Fruit fly (Drosophila melanogaster) whole organism, prepupa: ENCODE measurements around the gene CG10353.
A peak's percentile ranks its signal among the peaks of the same experiment; 100 is the strongest.

Experiments used
- CG10631 ChIP-seq: fragments of 200-800 bp; sonication (Bioruptor generic); optimal IDR thresholded peaks from 2 replicates; lab custom pipeline; 2016; ENCODE audit warnings: missing biosample characterization, missing genetic modification characterization
- CG10669 ChIP-seq: fragments of 200-800 bp; sonication (Bioruptor generic); optimal IDR thresholded peaks from 3 replicates; lab custom pipeline; 2018; ENCODE audit warnings: missing biosample characterization, mild to moderate bottlenecking, missing genetic modification characterization, moderate library complexity
- CG11762 ChIP-seq: fragments of 200-800 bp; sonication (Bioruptor generic); optimal IDR thresholded peaks from 3 replicates; lab custom pipeline; 2016; ENCODE audit warnings: missing biosample characterization, missing genetic modification characterization; ENCODE audit not compliant: insufficient read depth
- CG11902 ChIP-seq: fragments of 200-800 bp; sonication (Bioruptor generic); optimal IDR thresholded peaks from 3 replicates; lab custom pipeline; 2016; ENCODE audit warnings: missing biosample characterization, missing genetic modification characterization
- CG15336 ChIP-seq: fragments of 200-800 bp; sonication (Bioruptor generic); IDR thresholded peaks from 2 replicates; pipeline ENCODE4 v1.3.6; 2022; ENCODE audit warnings: missing biosample characterization, missing genetic modification characterization
- CG1621 ChIP-seq: fragments of 200-800 bp; sonication (Bioruptor generic); optimal IDR thresholded peaks from 3 replicates; lab custom pipeline; 2018; ENCODE audit warnings: missing biosample characterization, mild to moderate bottlenecking, missing genetic modification characterization
- CG16779 ChIP-seq: fragments of 200-800 bp; sonication (Bioruptor generic); optimal IDR thresholded peaks from 3 replicates; lab custom pipeline; 2017; ENCODE audit warnings: missing biosample characterization, mild to moderate bottlenecking, missing genetic modification characterization
- CG31627 ChIP-seq: fragments of 200-800 bp; sonication (Bioruptor generic); optimal IDR thresholded peaks from 3 replicates; lab custom pipeline; 2016; ENCODE audit warnings: missing biosample characterization, missing genetic modification characterization
- CG32006 ChIP-seq: fragments of 200-800 bp; sonication (Bioruptor generic); optimal IDR thresholded peaks from 3 replicates; lab custom pipeline; 2017; ENCODE audit warnings: missing biosample characterization, mild to moderate bottlenecking, missing genetic modification characterization
- CG34406 ChIP-seq: fragments of 200-800 bp; sonication (Bioruptor generic); optimal IDR thresholded peaks from 3 replicates; lab custom pipeline; 2016; ENCODE audit warnings: missing biosample characterization, missing genetic modification characterization
- CG6163 ChIP-seq: fragments of 200-800 bp; sonication (Bioruptor generic); IDR thresholded peaks from 3 replicates; pipeline ENCODE4 v1.3.6; 2022; ENCODE audit warnings: missing biosample characterization, missing genetic modification characterization
- CG6808 ChIP-seq: fragments of 200-800 bp; sonication (Bioruptor generic); optimal IDR thresholded peaks from 3 replicates; lab custom pipeline; 2017; ENCODE audit warnings: missing biosample characterization, missing genetic modification characterization, mild to moderate bottlenecking, moderate library complexity, missing genetic modification reagents
- CG6854 ChIP-seq: fragments of 200-800 bp; sonication (Bioruptor generic); optimal IDR thresholded peaks from 2 replicates; lab custom pipeline; 2017; ENCODE audit warnings: missing biosample characterization, mild to moderate bottlenecking, missing genetic modification characterization
- CG7368 ChIP-seq: fragments of 200-800 bp; sonication (Bioruptor generic); optimal IDR thresholded peaks from 3 replicates; lab custom pipeline; 2016; ENCODE audit warnings: missing biosample characterization, missing genetic modification characterization
- CG8319 ChIP-seq: fragments of 200-800 bp; sonication (Bioruptor generic); optimal IDR thresholded peaks from 3 replicates; lab custom pipeline; 2016; ENCODE audit warnings: missing biosample characterization, missing genetic modification characterization
- CG8632 ChIP-seq: fragments of 200-800 bp; sonication (Bioruptor generic); optimal IDR thresholded peaks from 3 replicates; lab custom pipeline; 2016; ENCODE audit warnings: missing biosample characterization, missing genetic modification characterization
- CG9139 ChIP-seq: fragments of 200-800 bp; sonication (Bioruptor generic); optimal IDR thresholded peaks from 3 replicates; lab custom pipeline; 2017; ENCODE audit warnings: missing biosample characterization, mild to moderate bottlenecking, missing genetic modification characterization
- Eip78C ChIP-seq: fragments of 200-800 bp; sonication (Bioruptor generic); peaks from one replicate; lab custom pipeline; 2016; ENCODE audit warnings: missing biosample characterization, missing genetic modification characterization
- Eip93F ChIP-seq: fragments of 200-800 bp; sonication (Bioruptor generic); optimal IDR thresholded peaks from 2 replicates; lab custom pipeline; 2016; ENCODE audit warnings: missing biosample characterization, mild to moderate bottlenecking, missing genetic modification characterization
- Ets21C ChIP-seq: fragments of 200-800 bp; sonication (Bioruptor generic); optimal IDR thresholded peaks from 3 replicates; lab custom pipeline; 2016; ENCODE audit warnings: missing biosample characterization, missing genetic modification characterization
- Gug ChIP-seq: fragments of 200-800 bp; sonication (Bioruptor generic); IDR thresholded peaks from 2 replicates; pipeline ENCODE4 v1.3.6; 2022; ENCODE audit warnings: missing biosample characterization, missing genetic modification characterization
- Hr38 ChIP-seq: sonication (Bioruptor generic); optimal IDR thresholded peaks from 2 replicates; lab custom pipeline; 2016; ENCODE audit warnings: missing biosample characterization, missing genetic modification characterization
- Hr4 ChIP-seq: fragments of 200-800 bp; sonication (Bioruptor generic); optimal IDR thresholded peaks from 3 replicates; lab custom pipeline; 2016; ENCODE audit warnings: missing biosample characterization, missing genetic modification characterization
- Lpt ChIP-seq: fragments of 200-800 bp; sonication (Bioruptor generic); optimal IDR thresholded peaks from 3 replicates; lab custom pipeline; 2016; ENCODE audit warnings: missing biosample characterization, missing genetic modification characterization
- Met ChIP-seq: fragments of 200-800 bp; sonication (Bioruptor generic); optimal IDR thresholded peaks from 3 replicates; lab custom pipeline; 2016; ENCODE audit warnings: missing biosample characterization, missing genetic modification characterization
- OdsH ChIP-seq: fragments of 200-800 bp; sonication (Bioruptor generic); optimal IDR thresholded peaks from 3 replicates; lab custom pipeline; 2016; ENCODE audit warnings: missing biosample characterization, missing genetic modification characterization
- Smox ChIP-seq: fragments of 200-800 bp; sonication (Bioruptor generic); optimal IDR thresholded peaks from 3 replicates; lab custom pipeline; 2016; ENCODE audit warnings: missing biosample characterization, missing genetic modification characterization
- Sox102F ChIP-seq: fragments of 200-800 bp; sonication (Bioruptor generic); optimal IDR thresholded peaks from 2 replicates; lab custom pipeline; 2016; ENCODE audit warnings: missing biosample characterization, mild to moderate bottlenecking, missing genetic modification characterization
- Sox15 ChIP-seq: fragments of 200-800 bp; sonication (Bioruptor generic); optimal IDR thresholded peaks from 3 replicates; lab custom pipeline; 2016; ENCODE audit warnings: missing biosample characterization, missing genetic modification characterization
- acj6 ChIP-seq: fragments of 200-800 bp; sonication (Bioruptor generic); optimal IDR thresholded peaks from 3 replicates; lab custom pipeline; 2016; ENCODE audit warnings: missing biosample characterization, missing genetic modification characterization
- dac ChIP-seq: fragments of 200-800 bp; sonication (Bioruptor generic); optimal IDR thresholded peaks from 2 replicates; lab custom pipeline; 2017; ENCODE audit warnings: missing biosample characterization, mild to moderate bottlenecking, missing genetic modification characterization
- eg ChIP-seq: fragments of 200-800 bp; sonication (Bioruptor generic); IDR thresholded peaks from 3 replicates; pipeline ENCODE4 v1.3.6; 2022; ENCODE audit warnings: missing biosample characterization, missing genetic modification characterization
- esn ChIP-seq: fragments of 200-800 bp; sonication (Bioruptor generic); optimal IDR thresholded peaks from 2 replicates; lab custom pipeline; 2016; ENCODE audit warnings: missing biosample characterization, mild to moderate bottlenecking, missing genetic modification characterization, moderate library complexity
- fd59A ChIP-seq: fragments of 200-800 bp; sonication (Bioruptor generic); optimal IDR thresholded peaks from 2 replicates; lab custom pipeline; 2017; ENCODE audit warnings: missing biosample characterization, mild to moderate bottlenecking, missing genetic modification characterization, missing genetic modification reagents
- fd85E ChIP-seq: fragments of 200-800 bp; sonication (Bioruptor generic); optimal IDR thresholded peaks from 3 replicates; lab custom pipeline; 2016; ENCODE audit warnings: missing biosample characterization, missing genetic modification characterization
- fkh ChIP-seq: fragments of 200-800 bp; sonication (Bioruptor generic); optimal IDR thresholded peaks from 3 replicates; lab custom pipeline; 2017; ENCODE audit warnings: missing biosample characterization, mild to moderate bottlenecking, missing genetic modification characterization, moderate library complexity
- lz ChIP-seq: fragments of 200-800 bp; sonication (Bioruptor generic); optimal IDR thresholded peaks from 3 replicates; lab custom pipeline; 2016; ENCODE audit warnings: missing biosample characterization, missing genetic modification characterization
- net ChIP-seq: fragments of 200-800 bp; sonication (Bioruptor generic); optimal IDR thresholded peaks from 3 replicates; lab custom pipeline; 2016; ENCODE audit warnings: missing biosample characterization, missing genetic modification characterization
- salr ChIP-seq, 2 experiments: fragments of 200-800 bp; sonication (Bioruptor generic); optimal IDR thresholded peaks; 3 replicates each; lab custom pipeline; 2016 to 2018; ENCODE audit warnings: missing biosample characterization in 2 of 2, missing genetic modification characterization in 2 of 2, mild to moderate bottlenecking in 1 of 2
- svp ChIP-seq: fragments of 200-800 bp; sonication (Bioruptor generic); peaks from one replicate; lab custom pipeline; 2016; ENCODE audit warnings: missing biosample characterization, missing genetic modification characterization
- topi ChIP-seq: fragments of 200-800 bp; sonication (Bioruptor generic); optimal IDR thresholded peaks from 3 replicates; lab custom pipeline; 2016; ENCODE audit warnings: missing biosample characterization, missing genetic modification characterization
- vri ChIP-seq: fragments of 200-800 bp; sonication (Bioruptor generic); optimal IDR thresholded peaks from 3 replicates; lab custom pipeline; 2016; ENCODE audit warnings: missing biosample characterization, mild to moderate bottlenecking, missing genetic modification characterization

The CG10353 gene

DNA sequence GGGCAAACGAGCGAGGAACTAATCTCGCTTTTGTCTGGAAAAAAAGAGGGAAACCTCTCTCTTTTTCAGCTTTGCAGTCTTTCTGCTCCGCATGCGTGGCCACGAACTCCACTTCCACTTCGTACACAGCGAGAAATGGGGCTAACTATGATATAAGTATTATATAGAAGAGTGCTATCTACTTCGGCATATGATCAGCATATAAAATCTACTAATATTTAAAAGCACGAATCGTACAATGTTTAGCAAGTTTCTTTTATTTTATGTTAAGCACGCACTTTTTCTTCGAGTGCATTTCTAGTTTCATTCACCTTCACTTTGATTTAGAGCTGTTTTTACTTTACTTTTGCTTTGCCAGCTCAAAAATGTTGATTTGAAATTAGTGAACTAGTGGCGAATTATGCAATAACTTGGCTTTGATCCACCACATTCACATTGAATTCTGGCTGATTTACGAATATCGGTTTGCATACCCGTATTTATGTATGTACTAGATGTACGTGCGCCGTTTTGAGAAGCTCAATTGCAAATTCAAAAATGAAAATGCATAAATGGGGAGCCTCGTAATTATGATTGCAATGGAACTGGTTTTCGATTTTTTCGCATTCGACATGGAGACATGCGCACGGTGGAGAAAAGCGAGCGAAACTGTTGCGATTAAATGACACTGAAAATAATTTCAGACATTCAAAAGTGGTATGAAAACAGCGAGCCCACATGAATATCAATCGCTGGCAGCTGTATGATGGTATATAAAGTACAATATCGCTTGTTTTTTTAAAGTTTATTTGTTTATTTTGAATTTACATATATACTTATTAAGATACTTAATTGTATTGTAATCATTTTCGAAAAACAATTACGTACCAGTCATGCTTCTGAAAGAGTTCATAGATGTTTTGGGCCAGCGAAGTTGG is 29.2 kb downstream of the CG10353 start (continued):
- TF ChIP-seq svp (GFP tag; lab: Kevin White, UChicago) (peak; percentile 88), Smox (peak; percentile 75), CG31627 (GFP tag; lab: Kevin White, UChicago) (peak; percentile 81), CG6163 (GFP tag; lab: Robert Waterston, UW) (peak; percentile 98), salr (GFP tag; optimal IDR thresholded peaks at IDR 0.05; lab: Kevin White, UChicago) (peak; percentile 80 to 82), Sox15 (GFP tag; lab: Kevin White, UChicago) (peak; percentile 83), CG34406 (GFP tag; lab: Kevin White, UChicago) (peak; percentile 90), fd85E (GFP tag; lab: Kevin White, UChicago) (peak; percentile 67), CG11902 (peak; percentile 77), CG8319 (peak; percentile 78), CG1621 (tag; lab: Kevin White, UChicago) (peak; percentile 90)

DNA sequence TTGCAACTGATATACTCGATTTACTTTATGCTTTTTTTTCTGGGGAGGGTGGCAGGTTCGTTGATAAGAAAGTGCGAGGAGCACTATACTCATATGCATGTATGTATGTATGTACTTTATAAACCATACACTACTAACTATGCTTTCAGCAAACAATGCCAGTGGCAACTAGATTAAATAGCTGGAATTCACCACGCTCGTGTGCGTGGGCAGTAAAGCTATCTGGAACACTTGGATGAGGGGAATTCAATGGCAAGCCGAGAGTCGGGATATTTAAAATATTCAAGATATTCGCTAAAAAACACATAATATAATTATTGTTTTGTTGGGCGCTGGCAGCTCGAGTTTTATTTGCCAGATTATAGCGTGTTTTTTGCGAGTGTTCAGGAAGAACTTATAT is 30.1 kb downstream of the CG10353 start:
- peak; percentile 20 for TF ChIP-seq CG10669
- peak; percentile 35 for TF ChIP-seq fkh (GFP tag; lab: Kevin White, UChicago)
- TF ChIP-seq CG16779, result no peak
- TF ChIP-seq CG34406 (GFP tag; lab: Kevin White, UChicago), result no peak
- peak; percentile 70 for TF ChIP-seq svp (GFP tag; lab: Kevin White, UChicago)
- no peak for TF ChIP-seq CG1621 (tag; lab: Kevin White, UChicago)
- peak; percentile 17 for TF ChIP-seq CG32006
- TF ChIP-seq CG6808, result no peak
- no peak for TF ChIP-seq CG6854 (GFP tag; lab: Kevin White, UChicago)
- TF ChIP-seq eg, result 0 out of 3 replicates have a peak, but pooled peaks have one; percentile 17
- peak; percentile 40; the same call in 1 of the 2 replicates for TF ChIP-seq CG15336 (GFP tag; lab: Robert Waterston, UW)
- peak; percentile 68 for TF ChIP-seq Eip78C (GFP tag; lab: Kevin White, UChicago)

DNA sequence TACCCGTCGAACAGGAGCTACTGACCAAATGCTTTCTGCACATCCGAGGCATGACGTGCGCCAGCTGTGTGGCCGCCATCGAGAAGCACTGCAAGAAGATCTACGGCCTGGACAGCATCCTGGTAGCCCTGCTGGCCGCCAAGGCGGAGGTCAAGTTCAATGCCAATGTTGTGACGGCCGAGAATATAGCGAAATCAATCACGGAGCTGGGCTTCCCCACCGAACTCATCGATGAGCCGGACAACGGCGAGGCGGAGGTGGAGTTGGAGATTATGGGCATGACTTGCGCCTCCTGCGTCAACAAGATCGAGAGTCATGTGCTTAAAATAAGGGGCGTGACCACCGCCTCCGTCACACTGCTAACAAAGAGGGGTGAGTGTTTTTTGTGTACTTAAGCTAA is 31.0 kb downstream of the CG10353 start:
- TF ChIP-seq Sox102F (GFP tag; lab: Kevin White, UChicago) (no peak), svp (GFP tag; lab: Kevin White, UChicago) (peak; percentile 76)

DNA sequence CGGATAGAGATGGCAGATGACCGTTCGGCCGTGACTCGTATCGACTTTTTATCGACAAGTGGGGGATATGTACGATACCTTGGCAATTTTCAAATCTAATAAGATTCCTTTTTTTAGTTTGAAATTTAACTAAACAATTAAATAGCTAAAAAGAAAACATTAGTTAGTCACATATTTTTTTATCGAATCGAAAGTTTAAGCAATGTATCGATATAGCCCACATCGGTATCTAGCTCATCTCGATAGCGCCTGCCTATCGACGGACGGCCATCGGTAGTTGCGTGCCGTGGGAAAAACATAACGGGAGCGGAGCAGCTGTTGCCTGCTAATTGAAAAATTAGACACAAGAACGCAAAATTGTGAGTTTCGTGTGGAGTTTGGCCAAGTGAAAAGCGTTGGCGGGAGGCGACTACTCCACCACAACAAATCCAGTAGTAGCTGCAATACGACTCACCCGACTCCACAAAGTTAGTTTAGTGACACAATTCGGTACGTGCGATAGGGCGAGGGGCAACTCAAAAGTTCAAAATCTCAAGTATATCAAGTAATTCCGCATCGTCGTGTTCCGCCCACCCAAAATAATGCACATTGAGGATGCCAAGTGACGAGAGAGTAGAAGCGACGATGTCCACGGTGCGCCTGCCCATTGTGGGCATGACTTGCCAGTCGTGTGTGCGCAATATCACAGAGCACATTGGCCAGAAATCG is 32.0 kb downstream of the CG10353 start, which contains the start of the genes CG10347 and ATP7:
Gene CG10347, minus strand, starts transcription at position 174 of the 708 bp plus-strand sequence.
Gene ATP7, plus strand, starts transcription at position 265 of the 708 bp plus-strand sequence.
- no peak for TF ChIP-seq Hr38 (GFP tag; lab: Kevin White, UChicago)
- peak; percentile 7 for TF ChIP-seq acj6 (GFP tag; lab: Kevin White, UChicago)
- TF ChIP-seq topi (GFP tag; lab: Kevin White, UChicago), result peak; percentile 37
- TF ChIP-seq Lpt (GFP tag; lab: Kevin White, UChicago), result no peak
- no peak for TF ChIP-seq CG7368 (GFP tag; lab: Kevin White, UChicago)
- TF ChIP-seq CG11902, result no peak
- TF ChIP-seq Hr4 (GFP tag; lab: Kevin White, UChicago), result peak; percentile 15
- peak; percentile 2 for TF ChIP-seq Sox102F (GFP tag; lab: Kevin White, UChicago)
- peak; percentile 38 for TF ChIP-seq Met
- peak; percentile 9 for TF ChIP-seq vri (GFP tag; lab: Kevin White, UChicago)
- TF ChIP-seq CG8632, result no peak
- TF ChIP-seq CG11762 (GFP tag; lab: Kevin White, UChicago), result no peak
- TF ChIP-seq esn (GFP tag; lab: Kevin White, UChicago), result peak; percentile 50
- TF ChIP-seq CG9139 (GFP tag; lab: Kevin White, UChicago), result no peak
- TF ChIP-seq dac, result no peak
- TF ChIP-seq CG10631 (GFP tag; lab: Kevin White, UChicago), result peak; percentile 13
- TF ChIP-seq Gug (GFP tag; lab: Robert Waterston, UW), result no peak
- peak; percentile 22 for TF ChIP-seq Smox
- no peak for TF ChIP-seq fd59A (GFP tag; lab: Kevin White, UChicago)
- no peak for TF ChIP-seq fd85E (GFP tag; lab: Kevin White, UChicago)
- peak; percentile 21 for TF ChIP-seq lz (GFP tag; lab: Kevin White, UChicago)
- peak; percentile 7 for TF ChIP-seq net (GFP tag; lab: Kevin White, UChicago)
- TF ChIP-seq CG15336 (GFP tag; lab: Robert Waterston, UW), result peak; percentile 13; the same call in 1 of the 2 replicates
- TF ChIP-seq OdsH (GFP tag; lab: Kevin White, UChicago), result peak; percentile 25
- TF ChIP-seq eg, result peak; percentile 17; the same call in 1 of the 3 replicates
- peak; percentile 58 for TF ChIP-seq Eip78C (GFP tag; lab: Kevin White, UChicago)
- no peak for TF ChIP-seq CG8319
- TF ChIP-seq Ets21C (GFP tag; lab: Kevin White, UChicago), result peak; percentile 7
- no peak for TF ChIP-seq Eip93F
